Worm (Caenorhabditis elegans) whole organism, late embryonic: ENCODE measurements around the gene B0563.8.

Experiments
- K02D7.2 ChIP-seq: sonication (generic microtip); optimal IDR thresholded peaks from 2 replicates; lab custom pipeline; 2017; ENCODE audit warnings: mild to moderate bottlenecking, missing genetic modification characterization, missing compliant biosample characterization
- ama-1 ChIP-seq: fragments of 150-350 bp; optimal IDR thresholded peaks from 2 replicates; lab custom pipeline; 2014
- ceh-45 ChIP-seq: fragments of 200-800 bp; sonication (Bioruptor generic); IDR thresholded peaks from 2 replicates; pipeline ENCODE4 v1.3.6; 2022; ENCODE audit warnings: missing genetic modification reagents, missing genetic modification characterization, missing compliant biosample characterization
- ceh-9 ChIP-seq: sonication (generic microtip); optimal IDR thresholded peaks from 2 replicates; lab custom pipeline; 2016; ENCODE audit warnings: mild to moderate bottlenecking, missing genetic modification characterization, inconsistent platforms, missing compliant biosample characterization
- mec-3 ChIP-seq: sonication (generic microtip); optimal IDR thresholded peaks from 2 replicates; lab custom pipeline; 2016; ENCODE audit warnings: borderline replicate concordance, missing genetic modification characterization, missing compliant biosample characterization
- nhr-11 ChIP-seq: fragments of 150-350 bp; optimal IDR thresholded peaks from 2 replicates; lab custom pipeline; 2014; ENCODE audit warnings: missing biosample characterization, missing genetic modification characterization
- pqm-1 ChIP-seq: sonication (generic microtip); optimal IDR thresholded peaks from 2 replicates; lab custom pipeline; 2016; ENCODE audit warnings: missing genetic modification characterization, missing compliant biosample characterization
- rnt-1 ChIP-seq: sonication (generic microtip); optimal IDR thresholded peaks from 2 replicates; lab custom pipeline; 2016; ENCODE audit warnings: missing genetic modification characterization, missing compliant biosample characterization

DNA sequence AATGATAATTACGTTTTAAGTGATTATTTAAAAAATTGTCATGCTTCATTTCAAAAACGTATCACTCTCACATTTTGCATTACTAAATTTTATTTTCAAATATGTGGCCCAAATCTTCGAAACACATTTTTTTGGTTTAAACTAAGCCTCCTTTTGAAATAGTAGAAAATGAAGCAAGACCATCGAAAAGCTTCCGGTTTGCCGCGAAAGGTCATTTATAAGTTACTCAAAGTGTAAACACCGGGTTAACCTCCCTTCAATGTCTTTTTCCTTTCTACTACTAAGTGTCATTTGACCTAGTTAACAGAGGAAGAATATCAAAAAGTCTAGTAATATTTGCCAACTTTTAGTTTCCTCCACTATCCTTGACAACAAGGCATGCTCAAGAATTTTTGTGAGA is 32.4 kb upstream of the B0563.8 start:
- TF ChIP-seq ceh-9 (no peak), mec-3 (tag; lab: Kevin White, UChicago) (no peak), rnt-1 (tag; lab: Kevin White, UChicago) (no peak), ceh-45 (GFP tag; lab: Robert Waterston, UW) (no peak), pqm-1 (tag; lab: Kevin White, UChicago) (no peak), K02D7.2 (tag; lab: Kevin White, UChicago) (no peak), nhr-11 (tag; lab: Kevin White, UChicago) (no peak), ama-1 (lab: Kevin White, UChicago) (no peak)
